Worm (Caenorhabditis elegans): Measurements from ENCODE around the gene srr-7.

Gene srr-7

DNA sequence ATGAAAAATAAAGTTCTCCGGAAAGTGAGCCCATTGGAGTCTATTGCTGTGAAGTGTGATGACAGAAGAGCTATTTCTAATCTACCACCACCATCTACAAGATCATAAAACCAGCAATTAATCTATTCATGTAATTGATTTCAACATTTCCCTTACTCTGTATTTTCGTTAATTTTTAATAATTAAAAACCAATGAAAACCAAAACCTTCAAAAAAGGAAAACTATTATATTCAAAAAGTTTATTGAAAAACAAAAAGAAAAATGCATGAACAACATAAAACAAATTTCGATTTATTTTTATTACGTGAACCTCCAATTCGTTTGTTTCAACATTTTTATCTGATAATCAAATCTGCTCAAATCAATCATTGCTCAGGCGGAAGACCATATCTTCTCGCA lies 28.6 kb upstream of the srr-7 start, which contains the start of gene C01G10.1:
TSS of gene C01G10.1 (plus strand) at position 301 of the 400 bp plus-strand sequence.
- TF ChIP-seq skn-1 (tag; optimal IDR thresholded peaks at IDR 0.05): no peak
- TF ChIP-seq ces-1 (GFP tag; optimal IDR thresholded peaks at IDR 0.05): no peak
- no peak for TF ChIP-seq madf-9 (GFP tag; conservative IDR thresholded peaks at IDR 0.05)
- no peak for TF ChIP-seq zag-1 (tag; optimal IDR thresholded peaks at IDR 0.05)
- TF ChIP-seq snpc-1.2 (GFP tag; IDR thresholded peaks at IDR 0.05): no peak
- TF ChIP-seq pha-4 (GFP tag; IDR thresholded peaks at IDR 0.05): no peak
- no peak for TF ChIP-seq pha-4 (tag; optimal IDR thresholded peaks at IDR 0.05)
- TF ChIP-seq daf-16 (GFP tag; optimal IDR thresholded peaks at IDR 0.05): no peak
- TF ChIP-seq daf-16 (tag; optimal IDR thresholded peaks at IDR 0.05): no peak
- no peak for TF ChIP-seq dmd-8 (GFP tag; IDR thresholded peaks at IDR 0.05)
- TF ChIP-seq ctbp-1 (GFP tag; IDR thresholded peaks at IDR 0.05): no peak

DNA sequence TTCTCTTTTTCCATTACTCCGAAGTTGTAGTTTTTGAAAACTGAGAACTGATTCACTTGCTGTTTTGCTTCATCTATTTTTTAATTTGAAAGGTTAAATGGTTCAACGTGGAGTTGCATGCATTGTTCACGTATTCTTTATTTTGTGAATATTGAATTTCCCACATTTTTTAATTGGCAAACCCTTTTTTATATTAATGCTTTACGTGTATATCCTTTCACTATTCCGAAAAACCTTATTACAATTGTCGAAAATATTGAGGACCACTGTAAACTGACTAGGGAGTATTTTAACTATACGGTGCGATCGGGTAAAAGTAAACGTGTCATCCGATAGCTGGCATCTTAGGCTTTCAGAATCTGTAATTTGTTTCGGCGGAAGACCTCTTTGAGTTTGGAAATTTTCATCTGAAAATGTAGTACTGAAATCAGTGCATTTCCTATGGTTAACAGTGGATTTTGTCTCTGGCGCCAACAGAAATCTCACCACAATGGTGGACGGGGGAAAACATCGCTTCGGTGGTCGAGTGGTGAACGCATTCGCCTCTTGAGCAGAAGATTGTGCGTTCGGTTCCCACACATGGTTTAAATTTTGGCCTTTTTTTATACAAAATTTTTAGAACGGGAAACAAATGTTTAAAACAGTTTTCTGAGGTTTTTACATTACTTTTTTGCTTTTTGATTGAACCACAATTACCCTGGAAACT lies 22.0 kb upstream of the srr-7 start, which contains the start of gene C01G10.14:
TSS of gene C01G10.14 (minus strand) at position 51 of the 706 bp plus-strand sequence.
- TF ChIP-seq ceh-44 (GFP tag; IDR thresholded peaks at IDR 0.05): 0 out of 2 replicates have a peak, but pooled peaks have one; percentile 37
- peak; percentile 67 for TF ChIP-seq lim-7 (GFP tag; IDR thresholded peaks at IDR 0.05)
- TF ChIP-seq egl-43 (GFP tag; IDR thresholded peaks at IDR 0.05): 0 out of 2 replicates have a peak, but pooled peaks have one; percentile 14
- 0 out of 2 replicates have a peak, but pooled peaks have one; percentile 58 for TF ChIP-seq dmd-8 (GFP tag; IDR thresholded peaks at IDR 0.05)
- peak; percentile 21; the same call in 1 of the 2 replicates for TF ChIP-seq hmg-1.1 (GFP tag; IDR thresholded peaks at IDR 0.05)

DNA sequence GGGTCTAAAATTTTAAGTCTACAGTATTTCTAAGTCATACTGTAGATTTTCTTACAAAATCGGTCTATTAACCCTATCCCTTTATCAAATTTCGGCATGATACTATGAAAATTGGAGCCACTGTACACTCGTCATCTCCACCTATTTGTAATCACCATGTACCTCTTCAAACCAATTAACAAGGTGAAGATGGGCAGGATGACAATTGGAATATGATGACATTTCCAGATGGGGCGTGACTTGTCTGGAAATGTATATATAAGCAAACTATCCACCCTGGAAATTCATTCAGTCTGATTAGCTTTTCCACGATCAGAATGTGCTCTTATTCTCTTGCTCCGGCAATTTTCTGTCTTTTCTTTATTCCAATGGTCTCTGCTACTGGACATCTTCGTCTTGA lies 18.8 kb upstream of the srr-7 start, which contains the start of gene Y75B12A.2:
TSS of gene Y75B12A.2 (plus strand) at position 301 of the 400 bp plus-strand sequence.
- no peak for TF ChIP-seq F49E8.2 (tag; optimal IDR thresholded peaks at IDR 0.05; ENCODE audit: borderline replicate concordance)
- TF ChIP-seq pha-4 (GFP tag; IDR thresholded peaks at IDR 0.05): no peak
- TF ChIP-seq pha-4 (tag; optimal IDR thresholded peaks at IDR 0.05): no peak
- no peak for TF ChIP-seq spr-3 (GFP tag; optimal IDR thresholded peaks at IDR 0.05)
- TF ChIP-seq lir-3 (tag; optimal IDR thresholded peaks at IDR 0.05): no peak
- no peak for TF ChIP-seq tra-1 (GFP tag; IDR thresholded peaks at IDR 0.05)
- no peak for TF ChIP-seq mep-1 (tag; optimal IDR thresholded peaks at IDR 0.05)
- TF ChIP-seq nhr-237 (tag; optimal IDR thresholded peaks at IDR 0.05): no peak
- no peak for TF ChIP-seq unc-62 (GFP tag; optimal IDR thresholded peaks at IDR 0.05 in 1 of 2)
- no peak for TF ChIP-seq unc-62 (tag; optimal IDR thresholded peaks at IDR 0.05)
- no peak for TF ChIP-seq gei-8 (GFP tag; optimal IDR thresholded peaks at IDR 0.05)

DNA sequence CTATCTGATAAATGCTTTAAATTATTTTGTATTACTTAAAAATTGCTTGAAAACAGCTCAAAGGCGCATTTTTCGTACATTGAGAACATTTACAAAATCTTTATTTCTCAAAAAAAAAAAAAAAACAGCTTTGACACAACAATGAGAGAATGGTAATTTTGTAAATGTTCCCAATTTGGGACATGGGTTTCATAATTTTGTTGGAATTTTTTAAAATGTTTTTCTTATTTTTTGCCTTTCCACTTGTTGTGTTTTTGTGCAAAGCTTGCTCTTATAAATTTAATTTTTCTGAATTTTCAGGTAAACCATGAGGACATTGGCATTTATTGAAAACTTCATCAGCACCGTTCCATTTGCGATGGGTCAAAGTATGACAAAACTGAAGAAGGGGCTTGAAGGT lies 16.4 kb upstream of the srr-7 start, which contains the start of gene T01G5.7:
TSS of gene T01G5.7 (plus strand) at position 301 of the 400 bp plus-strand sequence.
- TF ChIP-seq T20F7.1 (GFP tag; optimal IDR thresholded peaks at IDR 0.05): no peak
- TF ChIP-seq aha-1 (tag): no peak
- no peak for TF ChIP-seq egl-43 (GFP tag; IDR thresholded peaks at IDR 0.05)
- TF ChIP-seq Y75B8A.6 (GFP tag; IDR thresholded peaks at IDR 0.05): no peak
- no peak for TF ChIP-seq hlh-30 (tag; optimal IDR thresholded peaks at IDR 0.05; ENCODE audit: insufficient read depth)
- no peak for TF ChIP-seq zag-1 (tag; optimal IDR thresholded peaks at IDR 0.05)
- no peak for TF ChIP-seq tag-97 (GFP tag; IDR thresholded peaks at IDR 0.05)
- no peak for TF ChIP-seq ZK546.5 (tag; optimal IDR thresholded peaks at IDR 0.05)

DNA sequence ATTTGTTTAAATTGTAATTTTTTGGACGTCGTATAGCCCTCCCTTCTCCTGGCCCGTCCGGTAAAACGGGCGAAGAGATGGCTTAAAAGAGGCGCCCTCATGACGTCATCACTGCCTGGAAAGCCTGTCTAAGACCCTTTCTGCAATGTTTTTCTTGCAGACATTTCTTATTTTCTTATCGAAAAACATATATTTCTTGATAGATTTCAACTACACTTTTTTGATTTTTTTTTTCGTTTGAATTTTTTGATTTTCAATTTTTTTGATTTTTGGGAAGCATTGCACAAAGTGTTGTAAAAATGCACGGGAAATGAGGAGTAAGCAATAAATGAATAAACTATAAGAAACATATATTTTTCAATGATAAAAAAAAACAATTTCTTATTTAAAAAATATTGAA lies 14.1 kb upstream of the srr-7 start, which contains the start of gene T01G5.6:
TSS of gene T01G5.6 (minus strand) at position 101 of the 400 bp plus-strand sequence.
- no peak for TF ChIP-seq unc-62 (GFP tag; optimal IDR thresholded peaks at IDR 0.05 in 1 of 2)
- TF ChIP-seq unc-62 (tag; optimal IDR thresholded peaks at IDR 0.05): no peak
- no peak for TF ChIP-seq ceh-28 (tag; optimal IDR thresholded peaks at IDR 0.05)
- no peak for TF ChIP-seq F26F4.8 (GFP tag; conservative IDR thresholded peaks at IDR 0.05)

Data from whole organism, L4 larva.